Worm (Caenorhabditis elegans) whole organism, L1 larva: Measurements from ENCODE around the gene arl-8.

Source experiments
- C04F5.9 ChIP-seq: sonication (generic microtip); optimal IDR thresholded peaks from 2 replicates; lab custom pipeline; 2016; ENCODE audit warnings: missing genetic modification characterization, missing compliant biosample characterization
- C16A3.4 ChIP-seq: fragments of 150-350 bp; optimal IDR thresholded peaks from 2 replicates; lab custom pipeline; 2014; ENCODE audit warnings: missing biosample characterization, missing genetic modification characterization
- aha-1 ChIP-seq: fragments of 150-350 bp; optimal IDR thresholded peaks from 2 replicates; lab custom pipeline; 2014; ENCODE audit warnings: missing biosample characterization, missing genetic modification characterization
- alr-1 ChIP-seq: fragments of 200-800 bp; sonication (Bioruptor generic); optimal IDR thresholded peaks from 2 replicates; lab custom pipeline; 2018; ENCODE audit warnings: borderline replicate concordance, mild to moderate bottlenecking, missing genetic modification characterization, missing compliant biosample characterization
- ceh-82 ChIP-seq, 3 experiments: fragments of 150-350 bp in 1 of 3; sonication (generic microtip) in 2 of 3; optimal IDR thresholded peaks; 2 replicates each; lab custom pipeline; 2014 to 2017; ENCODE audit warnings: missing biosample characterization in 3 of 3, missing genetic modification characterization in 3 of 3
- ces-1 ChIP-seq: fragments of 150-350 bp; optimal IDR thresholded peaks from 2 replicates; lab custom pipeline; 2014; ENCODE audit warnings: missing biosample characterization, missing genetic modification reagents, missing genetic modification characterization
- dpl-1 ChIP-seq, 3 experiments: fragments of 150-350 bp in 2 of 3; sonication (generic microtip) in 1 of 3; optimal IDR thresholded peaks; 2 replicates each; lab custom pipeline; 2014 to 2017; ENCODE audit warnings: missing biosample characterization in 3 of 3, missing genetic modification characterization in 3 of 3, missing genetic modification reagents in 3 of 3
- dsc-1 ChIP-seq: sonication (generic microtip); optimal IDR thresholded peaks from 2 replicates; lab custom pipeline; 2016; ENCODE audit warnings: mild to moderate bottlenecking, missing genetic modification characterization, missing compliant biosample characterization
- efl-1 ChIP-seq, 4 experiments: fragments of 150-350 bp; optimal IDR thresholded peaks in 3 of 4; peaks in 1 of 4; 1 replicate in 1 of 4; 2 replicates in 3 of 4; lab custom pipeline; 2014; ENCODE audit warnings: missing biosample characterization in 2 of 4, missing genetic modification characterization in 2 of 4, missing genetic modification reagents in 2 of 4
- efl-3 ChIP-seq: fragments of 200-800 bp; sonication (Bioruptor generic); optimal IDR thresholded peaks from 2 replicates; lab custom pipeline; 2018; ENCODE audit warnings: mild to moderate bottlenecking, missing genetic modification characterization, missing compliant biosample characterization
- egl-13 ChIP-seq: sonication (generic microtip); optimal IDR thresholded peaks from 2 replicates; lab custom pipeline; 2016; ENCODE audit warnings: missing genotype, missing genetic modification reagents, missing genetic modification characterization, missing compliant biosample characterization
- elt-2 ChIP-seq: sonication (generic microtip); optimal IDR thresholded peaks from 2 replicates; lab custom pipeline; 2016; ENCODE audit warnings: missing genetic modification characterization, mild to moderate bottlenecking, inconsistent platforms, missing compliant biosample characterization, missing genetic modification reagents
- elt-3 ChIP-seq, 6 experiments: fragments of 150-350 bp in 1 of 6; sonication (generic microtip); optimal IDR thresholded peaks; 2 replicates each; lab custom pipeline; 2017 to 2018; ENCODE audit warnings: missing biosample characterization in 6 of 6, missing genetic modification characterization in 6 of 6, inconsistent platforms in 1 of 6
- ets-5 ChIP-seq: fragments of 200-800 bp; sonication (Bioruptor generic); IDR thresholded peaks from 2 replicates; pipeline ENCODE4 v1.3.6; 2022; ENCODE audit warnings: missing genetic modification characterization, missing compliant biosample characterization
- grh-1 ChIP-seq: fragments of 200-800 bp; sonication (Bioruptor generic); IDR thresholded peaks from 2 replicates; pipeline ENCODE4 v1.3.6; 2022; ENCODE audit warnings: missing genetic modification reagents, missing genetic modification characterization, missing compliant biosample characterization
- hpl-2 ChIP-seq: fragments of 150-350 bp; optimal IDR thresholded peaks from 2 replicates; lab custom pipeline; 2014; ENCODE audit warnings: missing biosample characterization, missing genetic modification reagents, missing genetic modification characterization
- irx-1 ChIP-seq: sonication (generic microtip); optimal IDR thresholded peaks from 2 replicates; lab custom pipeline; 2016; ENCODE audit warnings: missing genetic modification characterization, missing compliant biosample characterization
- isw-1 ChIP-seq: fragments of 200-800 bp; sonication (Bioruptor generic); IDR thresholded peaks from 2 replicates; pipeline ENCODE4 v1.3.6; 2022; ENCODE audit warnings: missing genetic modification characterization, missing compliant biosample characterization
- lin-35 ChIP-seq, 2 experiments: fragments of 150-350 bp; optimal IDR thresholded peaks; 2 replicates each; lab custom pipeline; 2014; ENCODE audit warnings: missing biosample characterization in 2 of 2, missing genetic modification characterization in 2 of 2, missing genetic modification reagents in 2 of 2
- mab-9 ChIP-seq: fragments of 200-800 bp; sonication (Bioruptor generic); IDR thresholded peaks from 2 replicates; pipeline ENCODE4 v1.3.6; 2022; ENCODE audit warnings: missing genetic modification reagents, missing genetic modification characterization, missing compliant biosample characterization
- mef-2 ChIP-seq: fragments of 150-350 bp; optimal IDR thresholded peaks from 2 replicates; lab custom pipeline; 2014; ENCODE audit warnings: missing biosample characterization, missing genetic modification characterization
- nhr-12 ChIP-seq: sonication (generic microtip); optimal IDR thresholded peaks from 2 replicates; lab custom pipeline; 2017; ENCODE audit warnings: missing biosample characterization, missing genetic modification characterization
- nhr-20 ChIP-seq: sonication (generic microtip); optimal IDR thresholded peaks from 2 replicates; lab custom pipeline; 2016; ENCODE audit warnings: mild to moderate bottlenecking, missing genetic modification characterization, missing compliant biosample characterization
- nhr-71 ChIP-seq: sonication (generic microtip); optimal IDR thresholded peaks from 2 replicates; lab custom pipeline; 2016; ENCODE audit warnings: mild to moderate bottlenecking, missing genetic modification characterization, moderate library complexity, missing compliant biosample characterization
- nhr-77 ChIP-seq: fragments of 150-350 bp; optimal IDR thresholded peaks from 2 replicates; lab custom pipeline; 2014; ENCODE audit warnings: missing biosample characterization, missing genetic modification characterization
- nhr-90 ChIP-seq: sonication (generic microtip); optimal IDR thresholded peaks from 2 replicates; lab custom pipeline; 2016; ENCODE audit warnings: mild to moderate bottlenecking, missing genetic modification characterization, missing compliant biosample characterization; ENCODE audit not compliant: poor library complexity
- pag-3 ChIP-seq: sonication (generic microtip); optimal IDR thresholded peaks from 2 replicates; lab custom pipeline; 2017; ENCODE audit warnings: missing genetic modification characterization, mild to moderate bottlenecking, missing compliant biosample characterization, antibody characterized with exemption, borderline replicate concordance; ENCODE audit not compliant: insufficient read depth
- pqm-1 ChIP-seq: sonication (generic microtip); optimal IDR thresholded peaks from 3 replicates; lab custom pipeline; 2017; ENCODE audit warnings: missing biosample characterization, missing genetic modification characterization
- snpc-4 ChIP-seq: fragments of 150-350 bp; optimal IDR thresholded peaks from 2 replicates; lab custom pipeline; 2014; ENCODE audit warnings: missing biosample characterization, missing genetic modification characterization
- sox-4 ChIP-seq: sonication (generic microtip); optimal IDR thresholded peaks from 2 replicates; lab custom pipeline; 2016; ENCODE audit warnings: missing genetic modification characterization, missing compliant biosample characterization
- swsn-7 ChIP-seq: sonication (generic microtip); optimal IDR thresholded peaks from 2 replicates; lab custom pipeline; 2016; ENCODE audit warnings: missing genetic modification characterization, missing compliant biosample characterization
- unc-130 ChIP-seq: fragments of 150-350 bp; optimal IDR thresholded peaks from 2 replicates; lab custom pipeline; 2017; ENCODE audit warnings: missing biosample characterization, missing genetic modification characterization, inconsistent platforms
- unc-62 ChIP-seq: fragments of 150-350 bp; optimal IDR thresholded peaks from 2 replicates; lab custom pipeline; 2014; ENCODE audit warnings: missing biosample characterization, missing genetic modification reagents, missing genetic modification characterization
- xbp-1 ChIP-seq: sonication (generic microtip); optimal IDR thresholded peaks from 2 replicates; lab custom pipeline; 2016; ENCODE audit warnings: missing genetic modification characterization, missing compliant biosample characterization
- zip-4 ChIP-seq: fragments of 200-800 bp; sonication (Bioruptor generic); optimal IDR thresholded peaks from 2 replicates; lab custom pipeline; 2018; ENCODE audit warnings: mild to moderate bottlenecking, missing genetic modification characterization, moderate library complexity, missing compliant biosample characterization

arl-8 gene

ce11 chrIV:14797849-14798248 lies at the start of gene arl-8:
Gene arl-8 (plus strand): TSS chrIV:14798149.
- no peak for TF ChIP-seq grh-1
- no peak for TF ChIP-seq dpl-1 (GFP tag; optimal IDR thresholded peaks at IDR 0.05; lab: Kevin White, UChicago)
- TF ChIP-seq efl-1 (optimal IDR thresholded peaks at IDR 0.05; lab: Kevin White, UChicago), result no peak
- TF ChIP-seq efl-1 (GFP tag; optimal IDR thresholded peaks at IDR 0.05 in 1 of 2; lab: Kevin White, UChicago), result no peak
- TF ChIP-seq hpl-2 (GFP tag; lab: Kevin White, UChicago), result no peak
- no peak for TF ChIP-seq egl-13 (tag; lab: Kevin White, UChicago)
- no peak for TF ChIP-seq irx-1 (tag; lab: Kevin White, UChicago)
- no peak for TF ChIP-seq efl-3 (GFP tag; lab: Kevin White, UChicago)
- no peak for TF ChIP-seq nhr-20 (tag; lab: Kevin White, UChicago)
- TF ChIP-seq ceh-82 (tag; optimal IDR thresholded peaks at IDR 0.05; lab: Kevin White, UChicago), result no peak
- no peak for TF ChIP-seq lin-35 (GFP tag; optimal IDR thresholded peaks at IDR 0.05; lab: Kevin White, UChicago)
- no peak for TF ChIP-seq ces-1 (GFP tag; lab: Kevin White, UChicago)
- no peak for TF ChIP-seq elt-3 (tag; optimal IDR thresholded peaks at IDR 0.05; lab: Kevin White, UChicago)
- TF ChIP-seq C16A3.4 (tag; lab: Kevin White, UChicago), result no peak
- TF ChIP-seq unc-130 (tag; lab: Kevin White, UChicago), result no peak
- TF ChIP-seq pqm-1, result no peak
- TF ChIP-seq zip-4 (GFP tag; lab: Kevin White, UChicago), result no peak
- TF ChIP-seq isw-1 (GFP tag; lab: Robert Waterston, UW), result no peak
- no peak for TF ChIP-seq mef-2
- TF ChIP-seq nhr-77 (tag; lab: Kevin White, UChicago), result no peak
- TF ChIP-seq, all 84 proteins: peak for 0

DNA sequence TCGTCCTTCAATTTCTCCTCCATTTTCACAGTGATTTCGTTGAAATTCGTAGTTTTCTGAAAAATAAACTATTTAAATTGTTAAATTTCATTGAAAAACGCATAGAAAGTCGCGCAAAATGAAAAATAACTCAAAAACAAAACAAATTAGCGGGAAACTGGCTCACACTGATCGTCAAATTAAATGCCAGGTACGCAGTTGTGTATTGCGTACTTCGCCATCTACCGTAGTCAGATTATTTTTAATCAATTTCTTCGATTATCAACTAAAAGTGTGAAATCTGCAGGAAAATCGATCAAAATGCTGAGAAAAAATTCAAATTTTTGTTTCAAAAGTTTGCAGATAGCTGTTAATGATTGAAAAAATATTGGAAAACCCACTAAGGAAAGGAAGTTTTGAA lies 43.0 kb upstream of the arl-8 start, which contains the start of gene Y57G11C.499:
Gene Y57G11C.499 (minus strand): TSS at position 23 of the 400 bp plus-strand sequence.
- TF ChIP-seq C04F5.9 (no peak), nhr-90 (tag; lab: Kevin White, UChicago) (no peak), pag-3 (tag; lab: Kevin White, UChicago) (no peak), lin-35 (GFP tag; optimal IDR thresholded peaks at IDR 0.05; lab: Kevin White, UChicago) (no peak), dsc-1 (tag; lab: Kevin White, UChicago) (no peak), ceh-82 (tag; optimal IDR thresholded peaks at IDR 0.05; lab: Kevin White, UChicago) (no peak), elt-2 (tag; lab: Kevin White, UChicago) (no peak), nhr-12 (tag; lab: Kevin White, UChicago) (no peak), unc-130 (tag; lab: Kevin White, UChicago) (no peak), ets-5 (GFP tag; lab: Robert Waterston, UW) (no peak), aha-1 (tag; lab: Kevin White, UChicago) (no peak), xbp-1 (no peak), unc-62 (GFP tag; lab: Kevin White, UChicago) (no peak), mab-9 (no peak), elt-3 (tag; optimal IDR thresholded peaks at IDR 0.05; lab: Kevin White, UChicago) (no peak), nhr-71 (tag; lab: Kevin White, UChicago) (no peak), swsn-7 (tag; lab: Kevin White, UChicago) (no peak), ces-1 (GFP tag; lab: Kevin White, UChicago) (no peak), alr-1 (no peak), efl-1 (optimal IDR thresholded peaks at IDR 0.05; lab: Kevin White, UChicago) (no peak), efl-1 (GFP tag; optimal IDR thresholded peaks at IDR 0.05 in 1 of 2; lab: Kevin White, UChicago) (no peak)
- TF ChIP-seq, all 84 proteins: peak for 0

ce11 chrIV:14757786-14758185 lies 40.2 kb upstream of the arl-8 start:
- TF ChIP-seq dsc-1 (tag; lab: Kevin White, UChicago) (peak; percentile 19), ets-5 (GFP tag; lab: Robert Waterston, UW) (no peak)

- no peak for TF ChIP-seq sox-4 (tag; lab: Kevin White, UChicago)
- no peak for TF ChIP-seq snpc-4
- TF ChIP-seq unc-130 (tag; lab: Kevin White, UChicago), result no peak
Observed at ce11 chrIV:14759662-14760061, 38.3 kb upstream of the arl-8 start.
